Worm (Caenorhabditis elegans) whole organism, L1 larva: ENCODE measurements around the gene ttr-14.

Experiments used
- ces-1 ChIP-seq: fragments of 150-350 bp; optimal IDR thresholded peaks from 2 replicates; lab custom pipeline; 2014; ENCODE audit warnings: missing biosample characterization, missing genetic modification reagents, missing genetic modification characterization
- fos-1 ChIP-seq: fragments of 150-350 bp; optimal IDR thresholded peaks from 2 replicates; lab custom pipeline; 2014; ENCODE audit warnings: missing biosample characterization, missing genetic modification characterization
- jun-1 ChIP-seq: fragments of 150-350 bp; optimal IDR thresholded peaks from 2 replicates; lab custom pipeline; 2014; ENCODE audit warnings: missing biosample characterization, missing genetic modification reagents, missing genetic modification characterization
- lin-39 ChIP-seq: fragments of 150-350 bp; optimal IDR thresholded peaks from 2 replicates; lab custom pipeline; 2014; ENCODE audit warnings: missing biosample characterization, missing genetic modification reagents, missing genetic modification characterization
- nhr-12 ChIP-seq: sonication (generic microtip); optimal IDR thresholded peaks from 2 replicates; lab custom pipeline; 2017; ENCODE audit warnings: missing biosample characterization, missing genetic modification characterization
- nhr-237 ChIP-seq: fragments of 150-350 bp; optimal IDR thresholded peaks from 2 replicates; lab custom pipeline; 2014; ENCODE audit warnings: missing biosample characterization, missing genetic modification characterization
- nhr-47 ChIP-seq: sonication (generic microtip); optimal IDR thresholded peaks from 2 replicates; lab custom pipeline; 2016; ENCODE audit warnings: mild to moderate bottlenecking, missing genetic modification characterization, moderate library complexity, missing compliant biosample characterization
- nhr-77 ChIP-seq: fragments of 150-350 bp; optimal IDR thresholded peaks from 2 replicates; lab custom pipeline; 2014; ENCODE audit warnings: missing biosample characterization, missing genetic modification characterization
- pag-3 ChIP-seq: sonication (generic microtip); optimal IDR thresholded peaks from 2 replicates; lab custom pipeline; 2017; ENCODE audit warnings: missing genetic modification characterization, mild to moderate bottlenecking, missing compliant biosample characterization, antibody characterized with exemption, borderline replicate concordance; ENCODE audit not compliant: insufficient read depth
- snpc-4 ChIP-seq: fragments of 150-350 bp; optimal IDR thresholded peaks from 2 replicates; lab custom pipeline; 2014; ENCODE audit warnings: missing biosample characterization, missing genetic modification characterization
- tbx-2 ChIP-seq: sonication (generic microtip); optimal IDR thresholded peaks from 2 replicates; lab custom pipeline; 2016; ENCODE audit warnings: missing genetic modification characterization, missing compliant biosample characterization
- tlp-1 ChIP-seq: fragments of 150-350 bp; optimal IDR thresholded peaks from 2 replicates; lab custom pipeline; 2014; ENCODE audit warnings: missing biosample characterization, missing genetic modification characterization
- unc-130 ChIP-seq: fragments of 150-350 bp; optimal IDR thresholded peaks from 2 replicates; lab custom pipeline; 2017; ENCODE audit warnings: missing biosample characterization, missing genetic modification characterization, inconsistent platforms
- unc-62 ChIP-seq: fragments of 150-350 bp; optimal IDR thresholded peaks from 2 replicates; lab custom pipeline; 2014; ENCODE audit warnings: missing biosample characterization, missing genetic modification reagents, missing genetic modification characterization

DNA sequence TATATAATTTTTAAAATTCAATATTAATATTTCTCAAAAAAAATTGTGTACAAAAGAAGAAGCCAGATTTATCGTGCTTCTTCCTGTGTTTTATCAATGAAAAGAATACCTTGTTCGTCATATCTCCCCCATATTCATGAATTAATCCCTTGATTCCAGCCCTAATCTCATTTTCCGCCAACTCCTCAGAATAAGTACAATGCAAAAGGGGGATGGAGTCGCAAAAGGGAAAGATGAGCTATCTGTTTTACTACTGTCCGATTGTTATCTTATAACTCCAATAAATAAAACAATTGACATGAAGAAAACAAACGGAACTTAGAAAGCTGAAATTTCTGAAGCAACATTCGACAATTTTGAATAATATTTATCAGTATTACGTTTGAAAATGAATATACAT is 50.3 kb downstream of the ttr-14 start:
- no peak for TF ChIP-seq ces-1
- TF ChIP-seq unc-62 (GFP tag; lab: Kevin White, UChicago): no peak
- no peak for TF ChIP-seq tlp-1
- TF ChIP-seq nhr-47 (tag; lab: Kevin White, UChicago): no peak
- TF ChIP-seq fos-1 (tag; lab: Kevin White, UChicago): no peak
- no peak for TF ChIP-seq nhr-12 (tag; lab: Kevin White, UChicago)
- no peak for TF ChIP-seq tbx-2
- no peak for TF ChIP-seq snpc-4 (tag; lab: Kevin White, UChicago)
- no peak for TF ChIP-seq nhr-77 (tag; lab: Kevin White, UChicago)
- TF ChIP-seq nhr-237 (tag; lab: Kevin White, UChicago): no peak
- no peak for TF ChIP-seq unc-130 (tag; lab: Kevin White, UChicago)
- no peak for TF ChIP-seq pag-3 (tag; lab: Kevin White, UChicago)
- no peak for TF ChIP-seq lin-39 (tag; lab: Kevin White, UChicago)
- no peak for TF ChIP-seq jun-1 (tag; lab: Kevin White, UChicago)
